Fruit fly (Drosophila melanogaster) whole organism, embryonic: ENCODE results near the gene Pxn.
A peak's percentile ranks its signal among the peaks of the same experiment; 100 is the strongest.

Experiments used
- C15 ChIP-seq: fragments of 200-800 bp; sonication (Bioruptor generic); IDR thresholded peaks from 3 replicates; pipeline ENCODE4 v1.3.6; 2022; ENCODE audit warnings: missing biosample characterization, missing genetic modification characterization
- CG10431 ChIP-seq: fragments of 200-800 bp; sonication (Bioruptor generic); optimal IDR thresholded peaks from 3 replicates; lab custom pipeline; 2018; ENCODE audit warnings: missing biosample characterization, mild to moderate bottlenecking, missing genetic modification characterization
- CG10959 ChIP-seq: fragments of 200-800 bp; sonication (Bioruptor generic); IDR thresholded peaks from 2 replicates; pipeline ENCODE4 v1.3.6; 2022; ENCODE audit warnings: missing biosample characterization, missing genetic modification characterization
- CG11504 ChIP-seq: fragments of 200-800 bp; sonication (Bioruptor generic); optimal IDR thresholded peaks from 3 replicates; lab custom pipeline; 2019; ENCODE audit warnings: missing biosample characterization, mild to moderate bottlenecking, missing genetic modification characterization, moderate library complexity
- CG12219 ChIP-seq: fragments of 200-800 bp; sonication (Bioruptor generic); optimal IDR thresholded peaks from 3 replicates; lab custom pipeline; 2018; ENCODE audit warnings: missing biosample characterization, mild to moderate bottlenecking, missing genetic modification characterization
- CG13775 ChIP-seq: fragments of 200-800 bp; sonication (Bioruptor generic); optimal IDR thresholded peaks from 3 replicates; lab custom pipeline; 2017; ENCODE audit warnings: missing biosample characterization, mild to moderate bottlenecking, missing genetic modification characterization
- CG15073 ChIP-seq: fragments of 200-800 bp; sonication (Bioruptor generic); optimal IDR thresholded peaks from 2 replicates; lab custom pipeline; 2016; ENCODE audit warnings: missing biosample characterization, missing genetic modification characterization
- CG15601 ChIP-seq: fragments of 200-800 bp; sonication (Bioruptor generic); optimal IDR thresholded peaks from 3 replicates; lab custom pipeline; 2019; ENCODE audit warnings: missing biosample characterization, mild to moderate bottlenecking, missing genetic modification characterization, moderate library complexity
- CG17829 ChIP-seq: fragments of 200-800 bp; optimal IDR thresholded peaks from 2 replicates; lab custom pipeline; 2019; ENCODE audit warnings: missing biosample characterization, mild to moderate bottlenecking, missing genetic modification characterization, moderate library complexity
- CG1792 ChIP-seq: fragments of 200-800 bp; sonication (Bioruptor generic); optimal IDR thresholded peaks from 2 replicates; lab custom pipeline; 2016; ENCODE audit warnings: missing biosample characterization, missing genetic modification characterization
- CG18011 ChIP-seq: fragments of 200-800 bp; sonication (Bioruptor generic); optimal IDR thresholded peaks from 2 replicates; lab custom pipeline; 2017; ENCODE audit warnings: missing biosample characterization, missing genetic modification characterization, mild to moderate bottlenecking, moderate library complexity, missing genotype
- CG2199 ChIP-seq: fragments of 200-800 bp; sonication (Bioruptor generic); IDR thresholded peaks from 3 replicates; pipeline ENCODE4 v1.3.6; 2022; ENCODE audit warnings: missing biosample characterization, missing genetic modification characterization
- CG32767 ChIP-seq: fragments of 200-800 bp; sonication (Bioruptor generic); IDR thresholded peaks from 2 replicates; pipeline ENCODE4 v1.3.6; 2022; ENCODE audit warnings: missing biosample characterization, missing genetic modification characterization
- CG34224 ChIP-seq: fragments of 200-800 bp; sonication (Bioruptor generic); IDR thresholded peaks from 3 replicates; pipeline ENCODE4 v1.3.6; 2022; ENCODE audit warnings: missing biosample characterization, missing genetic modification characterization; ENCODE audit not compliant: partially characterized antibody
- CG4617 ChIP-seq: fragments of 200-800 bp; sonication (Bioruptor generic); optimal IDR thresholded peaks from 3 replicates; lab custom pipeline; 2016; ENCODE audit warnings: missing biosample characterization, missing genetic modification characterization, borderline replicate concordance
- CG4820 ChIP-seq: fragments of 200-800 bp; sonication (Bioruptor generic); optimal IDR thresholded peaks from 3 replicates; lab custom pipeline; 2016; ENCODE audit warnings: missing biosample characterization, missing genetic modification characterization
- CG7963 ChIP-seq: fragments of 200-800 bp; sonication (Bioruptor generic); IDR thresholded peaks from 3 replicates; pipeline ENCODE4 v1.3.6; 2022; ENCODE audit warnings: missing biosample characterization, missing genetic modification characterization; ENCODE audit not compliant: partially characterized antibody
- CG9817 ChIP-seq: fragments of 200-800 bp; sonication (Bioruptor generic); optimal IDR thresholded peaks from 2 replicates; lab custom pipeline; 2018; ENCODE audit warnings: missing biosample characterization, mild to moderate bottlenecking, missing genetic modification characterization, moderate library complexity
- CkIIα-i1 ChIP-seq: fragments of 200-800 bp; sonication (Bioruptor generic); IDR thresholded peaks from 2 replicates; pipeline ENCODE4 v1.3.6; 2022; ENCODE audit warnings: missing biosample characterization, missing genetic modification characterization
- Dbx ChIP-seq: fragments of 200-800 bp; sonication (Bioruptor generic); IDR thresholded peaks from 3 replicates; pipeline ENCODE4 v1.3.6; 2022; ENCODE audit warnings: missing biosample characterization, missing genetic modification characterization
- Gsc ChIP-seq: fragments of 200-800 bp; sonication (Bioruptor generic); IDR thresholded peaks from 2 replicates; pipeline ENCODE4 v1.3.6; 2022; ENCODE audit warnings: missing biosample characterization, missing genetic modification characterization
- Hr51 ChIP-seq, 2 experiments: fragments of 200-800 bp; sonication (Bioruptor generic); optimal IDR thresholded peaks; 2 replicates in 1 of 2; 3 replicates in 1 of 2; lab custom pipeline; 2016 to 2018; ENCODE audit warnings: missing biosample characterization in 2 of 2, missing genetic modification characterization in 2 of 2, mild to moderate bottlenecking in 1 of 2, moderate library complexity in 1 of 2
- Med ChIP-seq: fragments of 200-800 bp; sonication (Bioruptor generic); peaks from one replicate; lab custom pipeline; 2016; ENCODE audit warnings: missing biosample characterization, missing genetic modification characterization, mild to moderate bottlenecking, inconsistent platforms, moderate library complexity
- Nf-YA ChIP-seq: fragments of 200-800 bp; sonication (Bioruptor generic); IDR thresholded peaks from 2 replicates; pipeline ENCODE4 v1.3.6; 2022; ENCODE audit warnings: missing biosample characterization, missing genetic modification characterization
- Optix ChIP-seq: fragments of 200-800 bp; sonication (Bioruptor generic); IDR thresholded peaks from 3 replicates; pipeline ENCODE4 v1.3.6; 2022; ENCODE audit warnings: missing biosample characterization, missing genetic modification characterization
- PHDP ChIP-seq: fragments of 200-800 bp; sonication (Bioruptor generic); optimal IDR thresholded peaks from 3 replicates; lab custom pipeline; 2018; ENCODE audit warnings: missing biosample characterization, mild to moderate bottlenecking, missing genetic modification characterization, moderate library complexity
- Rfx ChIP-seq: fragments of 200-800 bp; sonication (Bioruptor generic); IDR thresholded peaks from 2 replicates; pipeline ENCODE4 v1.3.6; 2022; ENCODE audit warnings: missing biosample characterization, missing genetic modification characterization
- Sry-δ ChIP-seq: fragments of 200-800 bp; sonication (Bioruptor generic); optimal IDR thresholded peaks from 2 replicates; lab custom pipeline; 2016; ENCODE audit warnings: missing biosample characterization, missing genetic modification characterization
- abd-A ChIP-seq: fragments of 200-800 bp; sonication (Bioruptor generic); optimal IDR thresholded peaks from 3 replicates; lab custom pipeline; 2019; ENCODE audit warnings: missing biosample characterization, mild to moderate bottlenecking, missing genetic modification characterization, moderate library complexity
- ap ChIP-seq: fragments of 200-800 bp; sonication (Bioruptor generic); IDR thresholded peaks from 2 replicates; pipeline ENCODE4 v1.3.6; 2022; ENCODE audit warnings: missing biosample characterization, missing genetic modification characterization
- cwo ChIP-seq: fragments of 200-800 bp; sonication (Bioruptor generic); optimal IDR thresholded peaks from 3 replicates; lab custom pipeline; 2017; ENCODE audit warnings: missing biosample characterization, missing genetic modification characterization, mild to moderate bottlenecking, moderate library complexity, missing genetic modification reagents
- fd102C ChIP-seq: fragments of 200-800 bp; sonication (Bioruptor generic); optimal IDR thresholded peaks from 2 replicates; lab custom pipeline; 2018; ENCODE audit warnings: missing biosample characterization, mild to moderate bottlenecking, missing genetic modification characterization, moderate library complexity
- hb ChIP-seq: fragments of 200-800 bp; sonication (Bioruptor generic); IDR thresholded peaks from 3 replicates; pipeline ENCODE4 v1.3.6; 2022; ENCODE audit warnings: missing biosample characterization, missing genetic modification characterization; ENCODE audit not compliant: partially characterized antibody
- jumu ChIP-seq: fragments of 200-800 bp; sonication (Bioruptor generic); optimal IDR thresholded peaks from 3 replicates; lab custom pipeline; 2016; ENCODE audit warnings: missing biosample characterization, missing genetic modification characterization
- lilli ChIP-seq: fragments of 200-800 bp; sonication (Bioruptor generic); optimal IDR thresholded peaks from 3 replicates; lab custom pipeline; 2016; ENCODE audit warnings: missing biosample characterization, missing genetic modification characterization
- oc ChIP-seq: fragments of 200-800 bp; sonication (Bioruptor generic); optimal IDR thresholded peaks from 2 replicates; lab custom pipeline; 2018; ENCODE audit warnings: missing biosample characterization, mild to moderate bottlenecking, missing genetic modification characterization, moderate library complexity
- odd ChIP-seq: fragments of 200-800 bp; sonication (Bioruptor generic); optimal IDR thresholded peaks from 2 replicates; lab custom pipeline; 2017; ENCODE audit warnings: missing biosample characterization, mild to moderate bottlenecking, missing genetic modification characterization
- org-1 ChIP-seq: fragments of 200-800 bp; sonication (Bioruptor generic); optimal IDR thresholded peaks from 2 replicates; lab custom pipeline; 2017; ENCODE audit warnings: missing biosample characterization, missing genetic modification characterization
- p53 ChIP-seq: fragments of 200-800 bp; sonication (Bioruptor generic); optimal IDR thresholded peaks from 2 replicates; lab custom pipeline; 2016; ENCODE audit warnings: missing biosample characterization, missing genetic modification characterization
- phol ChIP-seq: fragments of 200-800 bp; sonication (Bioruptor generic); optimal IDR thresholded peaks from 3 replicates; lab custom pipeline; 2018; ENCODE audit warnings: missing biosample characterization, mild to moderate bottlenecking, missing genetic modification characterization, moderate library complexity
- prd ChIP-seq, 3 experiments: fragments of >200 bp in 2 of 3; fragments of 200-800 bp in 1 of 3; sonication (Bioruptor generic) in 1 of 3; optimal IDR thresholded peaks in 2 of 3; IDR thresholded peaks in 1 of 3; 2 replicates in 2 of 3; 3 replicates in 1 of 3; pipeline versions ENCODE4 v1.3.6 to Lab custom; 2017 to 2022; ENCODE audit warnings: missing biosample characterization in 1 of 3, missing genetic modification characterization in 1 of 3
- sens-2 ChIP-seq: fragments of 200-800 bp; sonication (Bioruptor generic); IDR thresholded peaks from 2 replicates; pipeline ENCODE4 v1.3.6; 2022; ENCODE audit warnings: missing biosample characterization, missing genetic modification characterization
- slp2 ChIP-seq: fragments of 200-800 bp; sonication (Bioruptor generic); optimal IDR thresholded peaks from 2 replicates; lab custom pipeline; 2016; ENCODE audit warnings: missing biosample characterization, missing genetic modification characterization
- so ChIP-seq: fragments of 200-800 bp; sonication (Bioruptor generic); IDR thresholded peaks from 3 replicates; pipeline ENCODE4 v1.3.6; 2022; ENCODE audit warnings: missing biosample characterization, missing genetic modification characterization
- stc ChIP-seq: fragments of 200-800 bp; sonication (Bioruptor generic); IDR thresholded peaks from 2 replicates; pipeline ENCODE4 v1.3.6; 2022; ENCODE audit warnings: missing biosample characterization, missing genetic modification characterization
- trh ChIP-seq: fragments of 200-800 bp; sonication (Bioruptor generic); optimal IDR thresholded peaks from 2 replicates; lab custom pipeline; 2016; ENCODE audit warnings: missing biosample characterization, missing genetic modification characterization
- twi ChIP-seq: fragments of 200-800 bp; optimal IDR thresholded peaks from 2 replicates; lab custom pipeline; 2019; ENCODE audit warnings: missing biosample characterization, mild to moderate bottlenecking, missing genetic modification characterization, moderate library complexity
- unpg ChIP-seq: fragments of 200-800 bp; sonication (Bioruptor generic); optimal IDR thresholded peaks from 3 replicates; lab custom pipeline; 2018; ENCODE audit warnings: missing biosample characterization, mild to moderate bottlenecking, missing genetic modification characterization, moderate library complexity

Pxn gene

dm6 chr3L:2589167-2589910 lies 40.5 kb downstream of the Pxn start, which contains the start of gene dos (continued):
- TF ChIP-seq CG10431 (GFP tag; lab: Kevin White, UChicago) (no peak), trh (GFP tag; lab: Kevin White, UChicago) (no peak), Sry-δ (GFP tag; lab: Kevin White, UChicago) (peak; percentile 91), CG13775 (GFP tag; lab: Kevin White, UChicago) (peak; percentile 56), PHDP (tag; lab: Kevin White, UChicago) (peak; percentile 47), prd (optimal IDR thresholded peaks at IDR 0.05; lab: Kevin White, UChicago) (no peak), prd (GFP tag; IDR thresholded peaks at IDR 0.05; lab: Robert Waterston, UW) (0 out of 3 replicates have a peak, but pooled peaks have one; percentile 38), CG1792 (GFP tag; lab: Kevin White, UChicago) (no peak), twi (tag; lab: Kevin White, UChicago) (peak; percentile 26), CG2199 (GFP tag; lab: Robert Waterston, UW) (no peak), Optix (GFP tag; lab: Robert Waterston, UW) (0 out of 3 replicates have a peak, but pooled peaks have one; percentile 31), Med (GFP tag; lab: Kevin White, UChicago) (peak; percentile 90), CG15601 (peak; percentile 54), Nf-YA (GFP tag; lab: Robert Waterston, UW) (no peak), odd (GFP tag; lab: Kevin White, UChicago) (no peak), CG9817 (peak; percentile 40), slp2 (GFP tag; lab: Kevin White, UChicago) (no peak), sens-2 (no peak), lilli (GFP tag; lab: Kevin White, UChicago) (peak; percentile 81), org-1 (GFP tag; lab: Kevin White, UChicago) (no peak), CG11504 (tag; lab: Kevin White, UChicago) (peak; percentile 52), p53 (no peak), stc (GFP tag; lab: Robert Waterston, UW) (no peak), CG34224 (GFP tag; lab: Robert Waterston, UW) (peak; percentile 88), ap (GFP tag; lab: Robert Waterston, UW) (no peak), Rfx (peak; percentile 38; the same call in 1 of the 2 replicates), CG17829 (tag; lab: Kevin White, UChicago) (peak; percentile 78), unpg (peak; percentile 23), CG32767 (GFP tag; lab: Robert Waterston, UW) (no peak), CkIIα-i1 (GFP tag; lab: Robert Waterston, UW) (no peak), Dbx (peak; percentile 62; the same call in 2 of the 3 replicates), jumu (GFP tag; lab: Kevin White, UChicago) (no peak), CG4617 (GFP tag; lab: Kevin White, UChicago) (peak; percentile 74), fd102C (GFP tag; lab: Kevin White, UChicago) (no peak), so (GFP tag; lab: Robert Waterston, UW) (no peak), CG7963 (GFP tag; lab: Robert Waterston, UW) (0 out of 3 replicates have a peak, but pooled peaks have one; percentile 52), CG4820 (peak; percentile 27), CG15073 (GFP tag; lab: Kevin White, UChicago) (no peak), abd-A (tag; lab: Kevin White, UChicago) (peak; percentile 42), oc (peak; percentile 6), CG18011 (GFP tag; lab: Kevin White, UChicago) (peak; percentile 34), C15 (no peak), CG12219 (GFP tag; lab: Kevin White, UChicago) (no peak), cwo (GFP tag; lab: Kevin White, UChicago) (no peak), Hr51 (GFP tag; optimal IDR thresholded peaks at IDR 0.05; lab: Kevin White, UChicago) (peak; percentile 32 to 54), Gsc (GFP tag; lab: Robert Waterston, UW) (no peak), phol (tag; lab: Kevin White, UChicago) (peak; percentile 76), CG10959 (GFP tag; lab: Robert Waterston, UW) (no peak), hb (0 out of 3 replicates have a peak, but pooled peaks have one; percentile 58)
